Fruit fly (Drosophila melanogaster): ENCODE measurements around the gene CG7530.

The CG7530 gene

dm6 chr3R:14723355-14723670 is 8.0 kb downstream of the CG7530 start:
- TF ChIP-seq Dfd (GFP tag; optimal IDR thresholded peaks at IDR 0.05) (peak; percentile 38), h (GFP tag; optimal IDR thresholded peaks at IDR 0.05) (no peak)

- TF ChIP-seq tai (GFP tag; optimal IDR thresholded peaks at IDR 0.05) (peak; percentile 45), Rel (GFP tag; optimal IDR thresholded peaks at IDR 0.05) (no peak), Rel (tag; optimal IDR thresholded peaks at IDR 0.05) (peak; percentile 92), pan (optimal IDR thresholded peaks at IDR 0.05) (no peak), CG9705 (GFP tag; optimal IDR thresholded peaks at IDR 0.05) (no peak), Dfd (GFP tag; optimal IDR thresholded peaks at IDR 0.05) (no peak), h (GFP tag; optimal IDR thresholded peaks at IDR 0.05) (peak; percentile 55), GATAd (GFP tag; optimal IDR thresholded peaks at IDR 0.05) (no peak), CG32264 (GFP tag; optimal IDR thresholded peaks at IDR 0.05) (no peak), woc (GFP tag; optimal IDR thresholded peaks at IDR 0.05) (no peak), Abd-B (GFP tag; optimal IDR thresholded peaks at IDR 0.05) (no peak), Vsx2 (GFP tag; optimal IDR thresholded peaks at IDR 0.05; ENCODE audit: partially characterized antibody) (no peak), foxo (GFP tag; optimal IDR thresholded peaks at IDR 0.05) (peak in 1 of 2 experiments; percentile 75), Mio (GFP tag; optimal IDR thresholded peaks at IDR 0.05) (no peak), OdsH (GFP tag; optimal IDR thresholded peaks at IDR 0.05) (peak; percentile 48), Dif (GFP tag; optimal IDR thresholded peaks at IDR 0.05; ENCODE audit: partially characterized antibody) (peak; percentile 36), CrebA (GFP tag; optimal IDR thresholded peaks at IDR 0.05; ENCODE audit: borderline replicate concordance) (no peak), usp (GFP tag; optimal IDR thresholded peaks at IDR 0.05) (no peak), sv (GFP tag; optimal IDR thresholded peaks at IDR 0.05) (peak; percentile 48), fru (GFP tag; optimal IDR thresholded peaks at IDR 0.05) (peak; percentile 56), rgr (GFP tag; optimal IDR thresholded peaks at IDR 0.05) (peak; percentile 70), Jra (GFP tag; optimal IDR thresholded peaks at IDR 0.05) (peak; percentile 0), psq (GFP tag; optimal IDR thresholded peaks at IDR 0.05) (peak; percentile 41), dmrt93B (GFP tag; optimal IDR thresholded peaks at IDR 0.05) (peak; percentile 25), Myc (optimal IDR thresholded peaks at IDR 0.05) (no peak), brk (GFP tag; optimal IDR thresholded peaks at IDR 0.05) (no peak), Sp1 (GFP tag; optimal IDR thresholded peaks at IDR 0.05) (peak; percentile 28), Hr83 (GFP tag; optimal IDR thresholded peaks at IDR 0.05; ENCODE audit: poor library complexity, severe bottlenecking) (no peak), N (GFP tag; optimal IDR thresholded peaks at IDR 0.05) (no peak), HLH106 (tag; optimal IDR thresholded peaks at IDR 0.05) (peak; percentile 45), lola (GFP tag; optimal IDR thresholded peaks at IDR 0.05) (no peak), Hnf4 (GFP tag; optimal IDR thresholded peaks at IDR 0.05) (peak; percentile 56), sage (GFP tag; optimal IDR thresholded peaks at IDR 0.05) (no peak), ey (GFP tag; optimal IDR thresholded peaks at IDR 0.05) (peak; percentile 69), dl (GFP tag; optimal IDR thresholded peaks at IDR 0.05; ENCODE audit: insufficient read depth in 1 of 2, partially characterized antibody in 2 of 2) (peak in 1 of 2 experiments; percentile 2), Hr78 (GFP tag; optimal IDR thresholded peaks at IDR 0.05) (no peak), jim (GFP tag; optimal IDR thresholded peaks at IDR 0.05) (no peak), dsf (GFP tag; optimal IDR thresholded peaks at IDR 0.05; ENCODE audit: borderline replicate concordance) (no peak), br (GFP tag; optimal IDR thresholded peaks at IDR 0.05) (peak; percentile 50)
These were observed 9.1 kb downstream of the CG7530 start for dm6 chr3R:14721942-14722939.
